Worm (Caenorhabditis elegans) whole organism, late embryonic: ENCODE measurements around the gene F55C9.14.
"Not testable (repeated sequence)": the region's sequence is repeated elsewhere in the genome, so short reads cannot be mapped to it uniquely, and the experiment has no call there.

Experiments used
- ceh-6 ChIP-seq: fragments of 200-800 bp; sonication (Bioruptor generic); optimal IDR thresholded peaks from 2 replicates; lab custom pipeline; 2018; ENCODE audit warnings: mild to moderate bottlenecking, missing genetic modification characterization, missing compliant biosample characterization
- hlh-30 ChIP-seq: sonication (generic microtip); optimal IDR thresholded peaks from 2 replicates; lab custom pipeline; 2017; ENCODE audit warnings: antibody characterized with exemption, missing genetic modification characterization, missing compliant biosample characterization; ENCODE audit not compliant: insufficient read depth
- hlh-8 ChIP-seq: sonication (generic microtip); optimal IDR thresholded peaks from 2 replicates; lab custom pipeline; 2016; ENCODE audit warnings: missing genotype, missing genetic modification characterization, missing compliant biosample characterization
- nhr-11 ChIP-seq: fragments of 150-350 bp; optimal IDR thresholded peaks from 2 replicates; lab custom pipeline; 2014; ENCODE audit warnings: missing biosample characterization, missing genetic modification characterization

DNA sequence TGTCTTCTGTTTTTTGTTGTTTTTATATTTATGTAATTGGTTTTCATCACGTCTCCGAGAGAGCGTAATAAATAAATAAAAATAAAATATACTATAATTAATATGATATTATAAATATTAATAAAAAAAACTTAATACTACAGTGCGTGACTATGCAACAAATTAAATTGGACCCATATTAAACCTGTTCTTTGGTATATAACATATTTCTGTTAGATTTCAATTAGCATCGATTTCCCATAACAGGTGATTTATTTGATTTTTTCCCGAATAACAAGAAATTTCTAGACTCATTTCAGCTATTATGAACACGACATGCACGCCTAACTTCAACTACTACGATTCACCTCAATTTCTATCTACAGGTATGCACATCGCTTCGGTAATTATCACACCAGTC is 17.7 kb downstream of the F55C9.14 start, which contains the start of gene srh-208:
- TF ChIP-seq hlh-8 (tag; lab: Kevin White, UChicago); hlh-30 (tag; lab: Kevin White, UChicago); ceh-6 (GFP tag; lab: Kevin White, UChicago); nhr-11: not testable (repeated sequence)
